Worm (Caenorhabditis elegans) whole organism, mixed stage, embryonic: ENCODE data around the gene cnd-1.

ENCODE experiments used
- bed-3 ChIP-seq: fragments of 200-800 bp; sonication (Bioruptor generic); optimal IDR thresholded peaks from 3 replicates; lab custom pipeline; 2018; ENCODE audit warnings: mild to moderate bottlenecking, missing genetic modification characterization, moderate library complexity, missing compliant biosample characterization
- blmp-1 ChIP-seq: fragments of 150-350 bp; optimal IDR thresholded peaks from 2 replicates; lab custom pipeline; 2014; ENCODE audit warnings: missing biosample characterization, missing genetic modification characterization
- ceh-39 ChIP-seq: fragments of 150-350 bp; optimal IDR thresholded peaks from 2 replicates; lab custom pipeline; 2014; ENCODE audit warnings: missing biosample characterization, missing genetic modification characterization
- elt-3 ChIP-seq: fragments of 150-350 bp; optimal IDR thresholded peaks from 2 replicates; lab custom pipeline; 2014; ENCODE audit warnings: missing biosample characterization, missing genetic modification characterization
- lsy-2 ChIP-seq: fragments of 150-350 bp; optimal IDR thresholded peaks from 2 replicates; lab custom pipeline; 2014; ENCODE audit warnings: missing biosample characterization, missing genetic modification characterization
- mab-5 ChIP-seq: fragments of 150-350 bp; optimal IDR thresholded peaks from 2 replicates; lab custom pipeline; 2014; ENCODE audit warnings: missing biosample characterization, missing genetic modification characterization
- mep-1 ChIP-seq: fragments of 150-350 bp; optimal IDR thresholded peaks from 2 replicates; lab custom pipeline; 2017; ENCODE audit warnings: missing biosample characterization, missing genetic modification reagents, missing genetic modification characterization, inconsistent platforms
- nhr-12 ChIP-seq: fragments of 150-350 bp; optimal IDR thresholded peaks from 2 replicates; lab custom pipeline; 2014; ENCODE audit warnings: missing biosample characterization, missing genetic modification characterization
- nhr-237 ChIP-seq: fragments of 150-350 bp; optimal IDR thresholded peaks from 2 replicates; lab custom pipeline; 2014; ENCODE audit warnings: missing biosample characterization, missing genetic modification characterization
- snpc-4 ChIP-seq: fragments of 150-350 bp; optimal IDR thresholded peaks from 2 replicates; lab custom pipeline; 2014; ENCODE audit warnings: missing biosample characterization, missing genetic modification characterization
- sptf-1 ChIP-seq: sonication (generic microtip); optimal IDR thresholded peaks from 2 replicates; lab custom pipeline; 2017; ENCODE audit warnings: mild to moderate bottlenecking, missing genetic modification characterization, moderate library complexity, missing compliant biosample characterization
- unc-62 ChIP-seq: fragments of 150-350 bp; optimal IDR thresholded peaks from 2 replicates; lab custom pipeline; 2014; ENCODE audit warnings: missing biosample characterization, missing genetic modification reagents, missing genetic modification characterization

DNA sequence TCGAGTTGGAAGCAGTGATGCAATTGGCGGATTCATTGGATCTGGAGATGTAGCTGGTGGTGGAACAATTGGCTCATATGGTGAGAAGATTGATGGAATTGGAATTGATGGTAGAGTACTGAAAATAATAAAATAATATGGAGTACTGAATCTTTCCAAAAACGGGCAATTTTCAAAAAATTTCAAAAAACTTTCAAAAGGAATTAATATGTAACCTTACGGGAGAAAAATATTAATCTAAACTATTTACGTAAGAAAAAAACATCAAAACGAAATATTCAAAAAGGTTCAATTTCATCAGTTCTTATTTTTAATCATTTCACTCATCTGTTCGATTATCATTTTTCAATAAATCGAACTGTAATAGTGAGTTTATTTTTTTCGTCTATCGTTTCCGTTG lies 25.4 kb upstream of the cnd-1 start, which contains the start of gene ZC395.4:
- TF ChIP-seq mep-1 (tag; lab: Kevin White, UChicago) (no peak), elt-3 (tag; lab: Kevin White, UChicago) (no peak), snpc-4 (no peak), blmp-1 (tag; lab: Kevin White, UChicago) (no peak), unc-62 (GFP tag; lab: Kevin White, UChicago) (no peak), sptf-1 (tag; lab: Kevin White, UChicago) (no peak), bed-3 (GFP tag; lab: Kevin White, UChicago) (no peak), mab-5 (tag; lab: Kevin White, UChicago) (no peak), nhr-237 (tag; lab: Kevin White, UChicago) (no peak), lsy-2 (tag; lab: Kevin White, UChicago) (no peak), nhr-12 (tag; lab: Kevin White, UChicago) (no peak), ceh-39 (no peak)
